Worm (Caenorhabditis elegans) whole organism, L2 larva: ENCODE measurements around the gene metl-9.
A peak's percentile ranks its signal among the peaks of the same experiment; 100 is the strongest.

Source experiments
- C34F6.9 ChIP-seq: fragments of 150-350 bp; optimal IDR thresholded peaks from 2 replicates; lab custom pipeline; 2014; ENCODE audit warnings: missing biosample characterization, missing genetic modification characterization
- F13H6.1 ChIP-seq: sonication (generic microtip); optimal IDR thresholded peaks from 2 replicates; lab custom pipeline; 2016; ENCODE audit warnings: missing genetic modification characterization, missing compliant biosample characterization
- blmp-1 ChIP-seq: sonication (generic microtip); optimal IDR thresholded peaks from 2 replicates; lab custom pipeline; 2017; ENCODE audit warnings: missing genetic modification characterization, mild to moderate bottlenecking, missing compliant biosample characterization, antibody characterized with exemption, moderate library complexity; ENCODE audit not compliant: insufficient read depth
- elt-1 ChIP-seq: fragments of 150-350 bp; optimal IDR thresholded peaks from 2 replicates; lab custom pipeline; 2014; ENCODE audit warnings: missing biosample characterization, missing genetic modification characterization
- elt-3 ChIP-seq: sonication (generic microtip); optimal IDR thresholded peaks from 2 replicates; lab custom pipeline; 2017; ENCODE audit warnings: missing biosample characterization, missing genetic modification characterization
- mdl-1 ChIP-seq, 2 experiments: fragments of 150-350 bp in 1 of 2; sonication (generic microtip) in 1 of 2; optimal IDR thresholded peaks; 2 replicates each; lab custom pipeline; 2017; ENCODE audit warnings: missing biosample characterization in 2 of 2, missing genetic modification characterization in 2 of 2
- nhr-10 ChIP-seq: sonication (generic microtip); optimal IDR thresholded peaks from 2 replicates; lab custom pipeline; 2017; ENCODE audit warnings: missing biosample characterization, missing genetic modification characterization
- nhr-237 ChIP-seq: fragments of 150-350 bp; optimal IDR thresholded peaks from 2 replicates; lab custom pipeline; 2014; ENCODE audit warnings: missing biosample characterization, missing genetic modification characterization
- nhr-25 ChIP-seq: fragments of 150-350 bp; sonication (generic microtip); optimal IDR thresholded peaks from 3 replicates; lab custom pipeline; 2014; ENCODE audit warnings: missing biosample characterization, missing genetic modification characterization
- snpc-4 ChIP-seq: fragments of 150-350 bp; optimal IDR thresholded peaks from 2 replicates; lab custom pipeline; 2014; ENCODE audit warnings: missing biosample characterization, missing genetic modification characterization
- unc-39 ChIP-seq: fragments of 150-350 bp; optimal IDR thresholded peaks from 2 replicates; lab custom pipeline; 2014; ENCODE audit warnings: missing biosample characterization, missing genetic modification characterization
- unc-62 ChIP-seq: fragments of 150-350 bp; optimal IDR thresholded peaks from 2 replicates; lab custom pipeline; 2014; ENCODE audit warnings: missing biosample characterization, missing genetic modification reagents, missing genetic modification characterization
- ztf-11 ChIP-seq: sonication (generic microtip); optimal IDR thresholded peaks from 2 replicates; lab custom pipeline; 2017; ENCODE audit warnings: missing biosample characterization, missing genetic modification characterization

ce11 chrX:5195462-5196160 is 16.7 kb upstream of the metl-9 start, which contains the start of gene pqn-62:
- TF ChIP-seq snpc-4 (tag; lab: Kevin White, UChicago) (no peak), nhr-237 (tag; lab: Kevin White, UChicago) (no peak), elt-1 (tag; lab: Kevin White, UChicago) (no peak), nhr-10 (tag; lab: Kevin White, UChicago) (no peak), nhr-25 (no peak), mdl-1 (tag; optimal IDR thresholded peaks at IDR 0.05; lab: Kevin White, UChicago) (no peak), unc-62 (GFP tag; lab: Kevin White, UChicago) (no peak), ztf-11 (tag; lab: Kevin White, UChicago) (no peak), elt-3 (tag; lab: Kevin White, UChicago) (no peak), F13H6.1 (tag; lab: Kevin White, UChicago) (peak; percentile 41), C34F6.9 (no peak), blmp-1 (tag; lab: Kevin White, UChicago) (no peak), unc-39 (tag; lab: Kevin White, UChicago) (no peak)
